Comparison of ENCODE assay signal across 1 fruit fly cellular context in genomic region chrX:3378490-3379091, dm6.
TF ChIP-seq lines count a peak whose summit lies in the region.

No protein-coding gene starts in this region.

TF ChIP-seq in whole organism, embryonic, 481 proteins besides CTCF, POLR2A, EP300 and RAD21 (continued from another document):
- TF ChIP-seq CG4328 (GFP tag; optimal IDR thresholded peaks at IDR 0.05; lab: Kevin White, UChicago), result peak; percentile 13
- TF ChIP-seq crol (GFP tag; IDR thresholded peaks at IDR 0.05; lab: Robert Waterston, UW), result peak; percentile 37; the same call in 1 of the 2 replicates
- peak; percentile 18 for TF ChIP-seq Nf-YB (GFP tag; optimal IDR thresholded peaks at IDR 0.05; lab: Kevin White, UChicago)
- TF ChIP-seq abd-A (tag; optimal IDR thresholded peaks at IDR 0.05; lab: Kevin White, UChicago), result peak; percentile 89
- TF ChIP-seq BtbVII (GFP tag; optimal IDR thresholded peaks at IDR 0.05; lab: Kevin White, UChicago), result peak; percentile 1
- TF ChIP-seq Med (GFP tag; lab: Kevin White, UChicago), result peak; percentile 80
- no peak for TF ChIP-seq CG15011 (GFP tag; optimal IDR thresholded peaks at IDR 0.05; lab: Kevin White, UChicago)
- peak; percentile 95 for TF ChIP-seq sd (tag; optimal IDR thresholded peaks at IDR 0.05; lab: Kevin White, UChicago)
- TF ChIP-seq Trl (optimal IDR thresholded peaks at IDR 0.05; lab: Kevin White, UChicago), result peak in 1 of 2 experiments; percentile 5
- TF ChIP-seq Trl (GFP tag; optimal IDR thresholded peaks at IDR 0.05; lab: Kevin White, UChicago), result no peak
- peak; percentile 43 for TF ChIP-seq sens (GFP tag; lab: Kevin White, UChicago)
- TF ChIP-seq CG8290 (GFP tag; optimal IDR thresholded peaks at IDR 0.05; lab: Kevin White, UChicago), result no peak
- peak in 1 of 2 experiments; percentile 15 for TF ChIP-seq CG8290 (tag; optimal IDR thresholded peaks at IDR 0.05; lab: Kevin White, UChicago)
- TF ChIP-seq cg (GFP tag; optimal IDR thresholded peaks at IDR 0.05; lab: Kevin White, UChicago), result peak; percentile 78
- peak; percentile 9 for TF ChIP-seq CG7987 (GFP tag; optimal IDR thresholded peaks at IDR 0.05; lab: Kevin White, UChicago)
- TF ChIP-seq gro (GFP tag; optimal IDR thresholded peaks at IDR 0.05; lab: Kevin White, UChicago), result peak; percentile 30
- peak; percentile 31 for TF ChIP-seq CG8478 (optimal IDR thresholded peaks at IDR 0.05; lab: Kevin White, UChicago)
- TF ChIP-seq CrebB (tag; optimal IDR thresholded peaks at IDR 0.05; lab: Kevin White, UChicago), result peak; percentile 5
- 0 out of 3 replicates have a peak, but pooled peaks have one; percentile 40 for TF ChIP-seq gce (GFP tag; IDR thresholded peaks at IDR 0.05; lab: Robert Waterston, UW)
- no peak for TF ChIP-seq MTF-1 (GFP tag; optimal IDR thresholded peaks at IDR 0.05; lab: Kevin White, UChicago; ENCODE audit: borderline replicate concordance)
- TF ChIP-seq Xbp1 (GFP tag; optimal IDR thresholded peaks at IDR 0.05; lab: Kevin White, UChicago), result no peak
- 0 out of 2 replicates have a peak, but pooled peaks have one; percentile 17 for TF ChIP-seq tna (GFP tag; IDR thresholded peaks at IDR 0.05; lab: Robert Waterston, UW; ENCODE audit: partially characterized antibody)
- TF ChIP-seq Ets65A (GFP tag; lab: Kevin White, UChicago), result peak; percentile 38
- peak; percentile 91 for TF ChIP-seq ftz-f1 (GFP tag; optimal IDR thresholded peaks at IDR 0.05; lab: Kevin White, UChicago)
- TF ChIP-seq Hmr (GFP tag; optimal IDR thresholded peaks at IDR 0.05; lab: Kevin White, UChicago), result peak; percentile 29
- peak; percentile 99 for TF ChIP-seq cwo (GFP tag; optimal IDR thresholded peaks at IDR 0.05; lab: Kevin White, UChicago)
- TF ChIP-seq Rfx (GFP tag; IDR thresholded peaks at IDR 0.05; lab: Robert Waterston, UW), result 0 out of 2 replicates have a peak, but pooled peaks have one; percentile 34
- peak; percentile 30; the same call in 1 of the 2 replicates for TF ChIP-seq CG32767 (GFP tag; IDR thresholded peaks at IDR 0.05; lab: Robert Waterston, UW)
- TF ChIP-seq CG42726 (GFP tag; IDR thresholded peaks at IDR 0.05; lab: Robert Waterston, UW; ENCODE audit: partially characterized antibody), result no peak
- TF ChIP-seq Nf-YC (tag; optimal IDR thresholded peaks at IDR 0.05; lab: Kevin White, UChicago), result peak; percentile 22
- TF ChIP-seq CG18599 (GFP tag; optimal IDR thresholded peaks at IDR 0.05; lab: Kevin White, UChicago), result peak; percentile 37
- peak; percentile 93 for TF ChIP-seq sug (tag; optimal IDR thresholded peaks at IDR 0.05; lab: Kevin White, UChicago)
- no peak for TF ChIP-seq zf30C (GFP tag; optimal IDR thresholded peaks at IDR 0.05; lab: Kevin White, UChicago)
- 0 out of 3 replicates have a peak, but pooled peaks have one; percentile 5 for TF ChIP-seq vnd (GFP tag; IDR thresholded peaks at IDR 0.05; lab: Robert Waterston, UW; ENCODE audit: partially characterized antibody)
- TF ChIP-seq kni (GFP tag; optimal IDR thresholded peaks at IDR 0.05; lab: Kevin White, UChicago), result peak; percentile 6
- peak in 1 of 3 experiments; percentile 37 for TF ChIP-seq Stat92E (GFP tag; optimal IDR thresholded peaks at IDR 0.05; lab: Kevin White, UChicago)
- TF ChIP-seq Meics (GFP tag; optimal IDR thresholded peaks at IDR 0.05; lab: Kevin White, UChicago), result peak; percentile 8
- peak; percentile 72 for TF ChIP-seq CG13624 (GFP tag; optimal IDR thresholded peaks at IDR 0.05; lab: Kevin White, UChicago)
- TF ChIP-seq lov (optimal IDR thresholded peaks at IDR 0.05; lab: Kevin White, UChicago), result no peak
- no peak for TF ChIP-seq lov (GFP tag; IDR thresholded peaks at IDR 0.05; lab: Robert Waterston, UW)
- TF ChIP-seq eve (GFP tag; optimal IDR thresholded peaks at IDR 0.05; lab: Kevin White, UChicago), result no peak
- no peak for TF ChIP-seq seq (GFP tag; IDR thresholded peaks at IDR 0.05; lab: Robert Waterston, UW)
- peak; percentile 2 for TF ChIP-seq CHES-1-like (GFP tag; optimal IDR thresholded peaks at IDR 0.05; lab: Kevin White, UChicago)
- no peak for TF ChIP-seq shn (GFP tag; optimal IDR thresholded peaks at IDR 0.05; lab: Kevin White, UChicago)
- peak; percentile 58 for TF ChIP-seq CG12769 (tag; optimal IDR thresholded peaks at IDR 0.05; lab: Kevin White, UChicago)
- no peak for TF ChIP-seq Camta (GFP tag; optimal IDR thresholded peaks at IDR 0.05; lab: Kevin White, UChicago)
- TF ChIP-seq nerfin-1 (tag; optimal IDR thresholded peaks at IDR 0.05; lab: Kevin White, UChicago), result peak; percentile 13
- TF ChIP-seq CG10321 (GFP tag; IDR thresholded peaks at IDR 0.05; lab: Robert Waterston, UW), result peak; percentile 77
- peak; percentile 94 for TF ChIP-seq rib (GFP tag; IDR thresholded peaks at IDR 0.05; lab: Robert Waterston, UW)
- TF ChIP-seq CG10543 (GFP tag; optimal IDR thresholded peaks at IDR 0.05; lab: Kevin White, UChicago), result peak; percentile 83
- peak; percentile 58 for TF ChIP-seq CG13894 (tag; optimal IDR thresholded peaks at IDR 0.05; lab: Kevin White, UChicago)
